Fruit fly (Drosophila melanogaster) whole organism, embryonic: ENCODE results near the gene GC2.
A peak's percentile ranks its signal among the peaks of the same experiment; 100 is the strongest.

Experiments
- ATbp ChIP-seq: fragments of 200-800 bp; sonication (Bioruptor generic); optimal IDR thresholded peaks from 2 replicates; lab custom pipeline; 2017; ENCODE audit warnings: missing biosample characterization, mild to moderate bottlenecking, missing genetic modification characterization, missing genetic modification reagents
- Adf1 ChIP-seq: fragments of 200-800 bp; sonication (Bioruptor generic); IDR thresholded peaks from 2 replicates; pipeline ENCODE4 v1.3.6; 2022; ENCODE audit warnings: missing biosample characterization, missing genetic modification characterization
- Aef1 ChIP-seq: fragments of 200-800 bp; sonication (Bioruptor generic); IDR thresholded peaks from 3 replicates; pipeline ENCODE4 v1.3.6; 2022; ENCODE audit warnings: missing biosample characterization, missing genetic modification characterization
- Atf-2 ChIP-seq: fragments of 200-800 bp; sonication (Bioruptor generic); optimal IDR thresholded peaks from 2 replicates; lab custom pipeline; 2016; ENCODE audit warnings: missing biosample characterization, missing genetic modification characterization
- C15 ChIP-seq: fragments of 200-800 bp; sonication (Bioruptor generic); IDR thresholded peaks from 3 replicates; pipeline ENCODE4 v1.3.6; 2022; ENCODE audit warnings: missing biosample characterization, missing genetic modification characterization
- CG10366 ChIP-seq: fragments of 200-800 bp; sonication (Bioruptor generic); IDR thresholded peaks from 2 replicates; pipeline ENCODE4 v1.3.6; 2022; ENCODE audit warnings: missing biosample characterization, missing genetic modification characterization
- CG12299 ChIP-seq: fragments of 200-800 bp; sonication (Bioruptor generic); optimal IDR thresholded peaks from 2 replicates; lab custom pipeline; 2018; ENCODE audit warnings: missing biosample characterization, mild to moderate bottlenecking, missing genetic modification characterization
- CG13123 ChIP-seq: fragments of 200-800 bp; sonication (Bioruptor generic); optimal IDR thresholded peaks from 2 replicates; lab custom pipeline; 2016; ENCODE audit warnings: missing biosample characterization, missing genetic modification characterization
- CG14965 ChIP-seq: fragments of 200-800 bp; sonication (Bioruptor generic); optimal IDR thresholded peaks from 2 replicates; lab custom pipeline; 2016; ENCODE audit warnings: missing biosample characterization, missing genetic modification characterization, borderline replicate concordance
- CG15011 ChIP-seq: fragments of 200-800 bp; sonication (Bioruptor generic); optimal IDR thresholded peaks from 3 replicates; lab custom pipeline; 2018; ENCODE audit warnings: missing biosample characterization, mild to moderate bottlenecking, missing genetic modification characterization
- CG15269 ChIP-seq: fragments of 200-800 bp; sonication (Bioruptor generic); optimal IDR thresholded peaks from 2 replicates; lab custom pipeline; 2018; ENCODE audit warnings: missing biosample characterization, mild to moderate bottlenecking, missing genetic modification characterization, moderate library complexity
- CG17912 ChIP-seq: fragments of 200-800 bp; sonication (Bioruptor generic); optimal IDR thresholded peaks from 2 replicates; lab custom pipeline; 2018; ENCODE audit warnings: missing biosample characterization, mild to moderate bottlenecking, missing genetic modification characterization
- CG18476 ChIP-seq: fragments of 200-800 bp; sonication (Bioruptor generic); optimal IDR thresholded peaks from 2 replicates; lab custom pipeline; 2016; ENCODE audit warnings: missing biosample characterization, mild to moderate bottlenecking, missing genetic modification characterization
- CG3281 ChIP-seq: fragments of 200-800 bp; sonication (Bioruptor generic); optimal IDR thresholded peaks from 3 replicates; lab custom pipeline; 2017; ENCODE audit warnings: missing biosample characterization, mild to moderate bottlenecking, missing genetic modification characterization
- CG34376 ChIP-seq: fragments of 200-800 bp; sonication (Bioruptor generic); optimal IDR thresholded peaks from 2 replicates; lab custom pipeline; 2018; ENCODE audit warnings: missing biosample characterization, mild to moderate bottlenecking, missing genetic modification characterization
- CG3726 ChIP-seq: fragments of 200-800 bp; sonication (Bioruptor generic); IDR thresholded peaks from 3 replicates; pipeline ENCODE4, ENCODE4 v1.3.6; 2022; ENCODE audit warnings: missing biosample characterization, missing genetic modification characterization
- CG4360 ChIP-seq: fragments of 200-800 bp; sonication (Bioruptor generic); IDR thresholded peaks from 2 replicates; pipeline ENCODE4 v1.3.6; 2022; ENCODE audit warnings: missing biosample characterization, missing genetic modification characterization
- CG4854 ChIP-seq: fragments of 200-800 bp; sonication (Bioruptor generic); optimal IDR thresholded peaks from 2 replicates; lab custom pipeline; 2016; ENCODE audit warnings: missing biosample characterization, missing genetic modification characterization, inconsistent platforms
- CG9727 ChIP-seq: fragments of 200-800 bp; sonication (Bioruptor generic); optimal IDR thresholded peaks from 3 replicates; lab custom pipeline; 2017; ENCODE audit warnings: missing biosample characterization, mild to moderate bottlenecking, missing genetic modification characterization
- CHES-1-like ChIP-seq: fragments of 200-800 bp; sonication (Bioruptor generic); optimal IDR thresholded peaks from 2 replicates; lab custom pipeline; 2016; ENCODE audit warnings: missing biosample characterization, missing genetic modification characterization
- CkIIα-i1 ChIP-seq: fragments of 200-800 bp; sonication (Bioruptor generic); IDR thresholded peaks from 2 replicates; pipeline ENCODE4 v1.3.6; 2022; ENCODE audit warnings: missing biosample characterization, missing genetic modification characterization
- H15 ChIP-seq: fragments of 200-800 bp; sonication (Bioruptor generic); IDR thresholded peaks from 3 replicates; pipeline ENCODE4 v1.3.6; 2022; ENCODE audit warnings: missing biosample characterization, missing genetic modification characterization
- HLHmδ ChIP-seq: fragments of 200-800 bp; sonication (Bioruptor generic); optimal IDR thresholded peaks from 2 replicates; lab custom pipeline; 2018; ENCODE audit warnings: missing biosample characterization, mild to moderate bottlenecking, missing genetic modification characterization, moderate library complexity
- Lpt ChIP-seq: fragments of >200 bp; optimal IDR thresholded peaks from 2 replicates; lab custom pipeline; 2018; ENCODE audit warnings: missing biosample characterization, missing genetic modification characterization
- Nf-YB ChIP-seq: fragments of 200-800 bp; sonication (Bioruptor generic); optimal IDR thresholded peaks from 3 replicates; lab custom pipeline; 2019; ENCODE audit warnings: missing biosample characterization, mild to moderate bottlenecking, missing genetic modification characterization, moderate library complexity
- NfI ChIP-seq: fragments of 200-800 bp; sonication (Bioruptor generic); optimal IDR thresholded peaks from 3 replicates; lab custom pipeline; 2018; ENCODE audit warnings: missing biosample characterization, mild to moderate bottlenecking, missing genetic modification characterization, moderate library complexity
- Oli ChIP-seq: fragments of 200-800 bp; sonication (Bioruptor generic); optimal IDR thresholded peaks from 2 replicates; lab custom pipeline; 2018; ENCODE audit warnings: missing biosample characterization, mild to moderate bottlenecking, missing genetic modification characterization, moderate library complexity
- Pdp1 ChIP-seq, 2 experiments: fragments of 200-800 bp; sonication (Bioruptor generic); optimal IDR thresholded peaks; 3 replicates each; lab custom pipeline; 2016; ENCODE audit warnings: missing biosample characterization in 2 of 2, missing genetic modification characterization in 2 of 2, mild to moderate bottlenecking in 1 of 2, moderate library complexity in 1 of 2
- Sin3A ChIP-seq: fragments of >200 bp; optimal IDR thresholded peaks from 2 replicates; lab custom pipeline; 2018
- cas ChIP-seq: fragments of 200-800 bp; sonication (Bioruptor generic); IDR thresholded peaks from 2 replicates; pipeline ENCODE4 v1.3.6; 2022; ENCODE audit warnings: missing biosample characterization, missing genetic modification characterization
- caup ChIP-seq: fragments of 200-800 bp; sonication (Bioruptor generic); optimal IDR thresholded peaks from 3 replicates; lab custom pipeline; 2017; ENCODE audit warnings: missing biosample characterization, mild to moderate bottlenecking, missing genetic modification characterization, moderate library complexity; ENCODE audit not compliant: severe bottlenecking
- chm ChIP-seq: fragments of 200-800 bp; sonication (Bioruptor generic); IDR thresholded peaks from 2 replicates; pipeline ENCODE4 v1.3.6; 2022; ENCODE audit warnings: missing biosample characterization, missing genetic modification characterization
- crc ChIP-seq: fragments of 200-800 bp; sonication (Bioruptor generic); optimal IDR thresholded peaks from 2 replicates; lab custom pipeline; 2016; ENCODE audit warnings: missing biosample characterization, missing genetic modification characterization
- dysf ChIP-seq: fragments of 200-800 bp; sonication (Bioruptor generic); IDR thresholded peaks from 3 replicates; pipeline ENCODE4 v1.3.6; 2022; ENCODE audit warnings: missing biosample characterization, missing genetic modification characterization
- en ChIP-seq: fragments of 200-800 bp; sonication (Bioruptor generic); optimal IDR thresholded peaks from 2 replicates; lab custom pipeline; 2016; ENCODE audit warnings: missing biosample characterization, missing genetic modification characterization
- fd102C ChIP-seq: fragments of 200-800 bp; sonication (Bioruptor generic); optimal IDR thresholded peaks from 2 replicates; lab custom pipeline; 2018; ENCODE audit warnings: missing biosample characterization, mild to moderate bottlenecking, missing genetic modification characterization, moderate library complexity
- fu2 ChIP-seq: fragments of 200-800 bp; sonication (Bioruptor generic); optimal IDR thresholded peaks from 2 replicates; lab custom pipeline; 2016; ENCODE audit warnings: missing biosample characterization, missing genetic modification characterization
- kay ChIP-seq: fragments of 200-800 bp; sonication (Bioruptor generic); optimal IDR thresholded peaks from 2 replicates; lab custom pipeline; 2016; ENCODE audit warnings: missing biosample characterization, missing genetic modification characterization
- lilli ChIP-seq: fragments of 200-800 bp; sonication (Bioruptor generic); optimal IDR thresholded peaks from 3 replicates; lab custom pipeline; 2016; ENCODE audit warnings: missing biosample characterization, missing genetic modification characterization
- nau ChIP-seq: fragments of 200-800 bp; sonication (Bioruptor generic); optimal IDR thresholded peaks from 3 replicates; lab custom pipeline; 2017; ENCODE audit warnings: missing biosample characterization, mild to moderate bottlenecking, missing genetic modification characterization, missing genetic modification reagents
- oc ChIP-seq: fragments of 200-800 bp; sonication (Bioruptor generic); optimal IDR thresholded peaks from 2 replicates; lab custom pipeline; 2018; ENCODE audit warnings: missing biosample characterization, mild to moderate bottlenecking, missing genetic modification characterization, moderate library complexity
- otp ChIP-seq: fragments of 200-800 bp; sonication (Bioruptor generic); IDR thresholded peaks from 3 replicates; pipeline ENCODE4, ENCODE4 v1.3.6; 2022; ENCODE audit warnings: missing biosample characterization, missing genetic modification characterization
- pros ChIP-seq: fragments of 200-800 bp; sonication (Bioruptor generic); optimal IDR thresholded peaks from 3 replicates; lab custom pipeline; 2019; ENCODE audit warnings: missing biosample characterization, mild to moderate bottlenecking, missing genetic modification characterization, moderate library complexity
- run ChIP-seq: fragments of 200-800 bp; sonication (Bioruptor generic); optimal IDR thresholded peaks from 3 replicates; lab custom pipeline; 2018; ENCODE audit warnings: missing biosample characterization, mild to moderate bottlenecking, missing genetic modification characterization
- sens ChIP-seq: fragments of 200-800 bp; sonication (Bioruptor generic); peaks from one replicate; lab custom pipeline; 2016; ENCODE audit warnings: missing biosample characterization, missing genetic modification characterization
- slbo ChIP-seq: fragments of 200-800 bp; sonication (Bioruptor generic); IDR thresholded peaks from 2 replicates; pipeline ENCODE4 v1.3.6; 2022; ENCODE audit warnings: missing biosample characterization, missing genetic modification characterization
- sqz ChIP-seq: fragments of 200-800 bp; sonication (Bioruptor generic); optimal IDR thresholded peaks from 3 replicates; lab custom pipeline; 2018; ENCODE audit warnings: missing biosample characterization, mild to moderate bottlenecking, missing genetic modification characterization
- sr ChIP-seq: fragments of 200-800 bp; sonication (Bioruptor generic); IDR thresholded peaks from 3 replicates; pipeline ENCODE4 v1.3.6; 2022; ENCODE audit warnings: missing biosample characterization, missing genetic modification characterization
- stwl ChIP-seq: fragments of 200-800 bp; sonication (Bioruptor generic); optimal IDR thresholded peaks from 3 replicates; lab custom pipeline; 2018; ENCODE audit warnings: missing biosample characterization, mild to moderate bottlenecking, missing genetic modification characterization, moderate library complexity
- vvl ChIP-seq: fragments of 200-800 bp; sonication (Bioruptor generic); IDR thresholded peaks from 2 replicates; pipeline ENCODE4 v1.3.6; 2022; ENCODE audit warnings: missing biosample characterization, missing genetic modification characterization
- zf30C ChIP-seq: fragments of 200-800 bp; sonication (Bioruptor generic); optimal IDR thresholded peaks from 3 replicates; lab custom pipeline; 2018; ENCODE audit warnings: missing biosample characterization, mild to moderate bottlenecking, missing genetic modification characterization

Gene GC2

DNA sequence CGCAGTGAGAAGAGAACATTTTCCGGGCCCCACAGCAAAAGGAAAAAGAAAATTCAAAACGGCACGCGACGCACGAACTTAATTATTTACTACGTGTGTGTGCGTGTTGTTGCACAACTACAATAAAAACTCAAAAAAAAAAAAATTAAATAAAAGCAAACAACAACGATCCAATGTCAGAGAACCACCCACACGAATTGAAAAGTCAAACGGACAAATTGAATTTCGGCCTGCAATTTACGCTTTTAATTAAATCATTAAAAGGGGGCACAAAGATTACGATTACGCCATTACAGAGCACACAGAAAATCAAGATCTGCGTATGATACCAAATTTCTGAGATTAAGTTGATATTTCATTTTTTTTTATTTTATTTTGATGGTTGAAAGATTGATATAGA, 23.5 kb upstream of the GC2 start:
- TF ChIP-seq sr (peak; percentile 57), Pdp1 (GFP tag; optimal IDR thresholded peaks at IDR 0.05; lab: Kevin White, UChicago) (peak in 1 of 2 experiments; percentile 66), slbo (GFP tag; lab: Robert Waterston, UW) (no peak), kay (no peak), fu2 (GFP tag; lab: Kevin White, UChicago) (no peak), CG10366 (GFP tag; lab: Robert Waterston, UW) (no peak), oc (tag; lab: Kevin White, UChicago) (no peak), sens (GFP tag; lab: Kevin White, UChicago) (peak; percentile 59), CG3281 (no peak), Lpt (GFP tag; lab: Kevin White, UChicago) (no peak)

DNA sequence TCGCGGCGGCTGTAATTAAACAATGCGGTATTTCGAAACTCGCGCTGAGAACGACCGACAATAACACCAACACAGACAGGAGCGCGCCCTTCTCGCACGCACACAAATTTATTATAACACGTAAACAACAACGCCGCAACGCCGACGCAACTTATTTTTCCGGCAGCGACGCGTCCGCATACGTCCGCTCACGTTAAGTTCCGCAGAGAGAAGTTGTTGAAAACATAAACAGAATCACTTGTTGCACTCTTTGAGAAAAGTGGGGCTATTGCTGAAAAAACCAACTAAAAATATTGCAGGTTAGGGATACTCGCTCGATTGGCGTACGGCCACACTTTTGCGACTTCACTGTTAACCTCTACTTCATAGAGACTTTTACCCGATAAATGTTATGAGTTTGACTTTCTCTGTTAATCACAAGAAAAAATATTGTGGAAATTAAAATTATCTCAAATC, 22.6 kb upstream of the GC2 start, which contains the start of gene Cad87A:
Gene Cad87A, minus strand, starts transcription at position 227 of the 456 bp plus-strand sequence.
- TF ChIP-seq H15 (GFP tag; lab: Robert Waterston, UW) (no peak), zf30C (GFP tag; lab: Kevin White, UChicago) (no peak), CG15011 (no peak), Atf-2 (no peak), otp (GFP tag; lab: Robert Waterston, UW) (no peak), vvl (no peak), chm (GFP tag; lab: Robert Waterston, UW) (no peak), Nf-YB (GFP tag; lab: Kevin White, UChicago) (no peak), CG13123 (no peak), CkIIα-i1 (GFP tag; lab: Robert Waterston, UW) (no peak), CG9727 (GFP tag; lab: Kevin White, UChicago) (no peak), Sin3A (lab: Kevin White, UChicago) (no peak), CG17912 (GFP tag; lab: Kevin White, UChicago) (peak; percentile 12), CG3726 (GFP tag; lab: Robert Waterston, UW) (no peak), run (peak; percentile 36), CG34376 (peak; percentile 62), cas (GFP tag; lab: Robert Waterston, UW) (no peak), CHES-1-like (GFP tag; lab: Kevin White, UChicago) (peak; percentile 54), fd102C (GFP tag; lab: Kevin White, UChicago) (no peak), CG4360 (GFP tag; lab: Robert Waterston, UW) (no peak), CG18476 (no peak), ATbp (GFP tag; lab: Kevin White, UChicago) (peak; percentile 59), caup (GFP tag; lab: Kevin White, UChicago) (peak; percentile 69), NfI (GFP tag; lab: Kevin White, UChicago) (no peak), Oli (no peak), sqz (peak; percentile 2), nau (GFP tag; lab: Kevin White, UChicago) (peak; percentile 35), pros (GFP tag; lab: Kevin White, UChicago) (peak; percentile 52), Aef1 (GFP tag; lab: Robert Waterston, UW) (no peak), HLHmδ (peak; percentile 82), en (GFP tag; lab: Kevin White, UChicago) (no peak), CG15269 (no peak), Lpt (GFP tag; lab: Kevin White, UChicago) (no peak), stwl (peak; percentile 53), C15 (GFP tag; lab: Robert Waterston, UW) (no peak), lilli (GFP tag; lab: Kevin White, UChicago) (no peak), crc (GFP tag; lab: Kevin White, UChicago) (no peak), CG12299 (tag; lab: Kevin White, UChicago) (peak; percentile 57), CG14965 (GFP tag; lab: Kevin White, UChicago) (no peak), dysf (no peak), Adf1 (no peak), CG4854 (GFP tag; lab: Kevin White, UChicago) (no peak)
